Worm (Caenorhabditis elegans) whole organism, L2 larva: ENCODE measurements around the gene F11G11.4.

Source experiments
- ama-1 ChIP-seq: fragments of 150-350 bp; optimal IDR thresholded peaks from 2 replicates; lab custom pipeline; 2018; ENCODE audit warnings: inconsistent platforms
- lin-39 ChIP-seq: fragments of 150-350 bp; optimal IDR thresholded peaks from 2 replicates; lab custom pipeline; 2014; ENCODE audit warnings: missing biosample characterization, missing genetic modification reagents, missing genetic modification characterization

DNA sequence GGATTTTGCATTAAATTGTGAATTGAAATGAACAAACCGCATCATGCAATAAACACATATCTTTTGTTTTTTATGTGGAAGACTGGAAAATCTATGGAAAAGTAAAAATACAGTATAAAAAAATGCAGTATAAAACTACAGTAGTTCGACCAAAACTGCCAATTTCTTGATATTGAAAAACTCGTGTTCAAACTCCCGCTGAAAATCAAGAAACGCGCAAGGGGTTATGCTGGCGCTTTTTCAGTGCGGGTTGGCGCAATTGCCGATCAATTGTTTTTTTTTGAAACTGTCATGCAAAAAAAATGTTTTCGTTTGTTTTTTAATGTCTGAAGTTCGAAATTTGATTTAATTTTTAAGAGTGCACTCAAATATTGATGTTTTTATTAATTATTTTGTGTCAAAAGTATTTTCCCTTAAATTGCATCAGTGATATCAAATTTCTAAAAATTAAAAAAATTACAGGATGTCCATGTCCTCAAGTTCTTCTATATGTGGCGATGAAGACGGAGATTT lies 8.7 kb upstream of the F11G11.4 start, which contains the start of gene dnj-9:
- no peak for TF ChIP-seq lin-39
- peak; percentile 77 for TF ChIP-seq ama-1
